Fruit fly (Drosophila melanogaster): Measurements from ENCODE around the gene CG34279.

dm6 chr3R:17405009-17405408, 1.9 kb upstream of the CG34279 start, which contains the start of gene CG42823:
- no peak for TF ChIP-seq usp (GFP tag; optimal IDR thresholded peaks at IDR 0.05)
- no peak for TF ChIP-seq CG8478 (optimal IDR thresholded peaks at IDR 0.05)
- TF ChIP-seq psq (optimal IDR thresholded peaks at IDR 0.05): no peak
